Fruit fly (Drosophila melanogaster) whole organism, prepupa: ENCODE data around the gene Lerp.

ENCODE experiments used
- CG9139 ChIP-seq: fragments of 200-800 bp; sonication (Bioruptor generic); optimal IDR thresholded peaks from 3 replicates; lab custom pipeline; 2017; ENCODE audit warnings: missing biosample characterization, mild to moderate bottlenecking, missing genetic modification characterization
- Gug ChIP-seq: fragments of 200-800 bp; sonication (Bioruptor generic); IDR thresholded peaks from 2 replicates; pipeline ENCODE4 v1.3.6; 2022; ENCODE audit warnings: missing biosample characterization, missing genetic modification characterization
- Sox102F ChIP-seq: fragments of 200-800 bp; sonication (Bioruptor generic); optimal IDR thresholded peaks from 2 replicates; lab custom pipeline; 2016; ENCODE audit warnings: missing biosample characterization, mild to moderate bottlenecking, missing genetic modification characterization
- achi ChIP-seq: fragments of 200-800 bp; sonication (Bioruptor generic); optimal IDR thresholded peaks from 3 replicates; lab custom pipeline; 2016; ENCODE audit warnings: missing biosample characterization, missing genetic modification characterization
- fd59A ChIP-seq: fragments of 200-800 bp; sonication (Bioruptor generic); optimal IDR thresholded peaks from 2 replicates; lab custom pipeline; 2017; ENCODE audit warnings: missing biosample characterization, mild to moderate bottlenecking, missing genetic modification characterization, missing genetic modification reagents
- fd85E ChIP-seq: fragments of 200-800 bp; sonication (Bioruptor generic); optimal IDR thresholded peaks from 3 replicates; lab custom pipeline; 2016; ENCODE audit warnings: missing biosample characterization, missing genetic modification characterization
- pdm3 ChIP-seq: fragments of 200-800 bp; sonication (Bioruptor generic); optimal IDR thresholded peaks from 3 replicates; lab custom pipeline; 2016; ENCODE audit warnings: missing biosample characterization, missing genetic modification characterization
- svp ChIP-seq: fragments of 200-800 bp; sonication (Bioruptor generic); peaks from one replicate; lab custom pipeline; 2016; ENCODE audit warnings: missing biosample characterization, missing genetic modification characterization

- no peak for TF ChIP-seq Gug (GFP tag; lab: Robert Waterston, UW)
- no peak for TF ChIP-seq fd85E
- no peak for TF ChIP-seq CG9139
- no peak for TF ChIP-seq Sox102F (GFP tag; lab: Kevin White, UChicago)
- no peak for TF ChIP-seq pdm3 (GFP tag; lab: Kevin White, UChicago)
- no peak for TF ChIP-seq fd59A (GFP tag; lab: Kevin White, UChicago)
- TF ChIP-seq achi (GFP tag; lab: Kevin White, UChicago), result no peak
- no peak for TF ChIP-seq svp
These were observed 59.8 kb downstream of the Lerp start for dm6 chr3R:26803104-26803503.
